Worm (Caenorhabditis elegans) whole organism, L4 larva: Measurements from ENCODE around the gene dnj-5.

Experiments used
- F10B5.3 ChIP-seq: sonication (generic microtip); optimal IDR thresholded peaks from 2 replicates; lab custom pipeline; 2016; ENCODE audit warnings: mild to moderate bottlenecking, missing genetic modification characterization, missing compliant biosample characterization
- F37D6.2 ChIP-seq: sonication (generic microtip); optimal IDR thresholded peaks from 2 replicates; lab custom pipeline; 2016; ENCODE audit warnings: mild to moderate bottlenecking, missing genetic modification characterization, missing compliant biosample characterization
- R02D3.7 ChIP-seq: fragments of 150-350 bp; sonication (generic microtip); optimal IDR thresholded peaks from 3 replicates; lab custom pipeline; 2014; ENCODE audit warnings: missing biosample characterization, missing genetic modification characterization
- T20F7.1 ChIP-seq: fragments of 200-800 bp; sonication (Bioruptor generic); optimal IDR thresholded peaks from 2 replicates; lab custom pipeline; 2018; ENCODE audit warnings: mild to moderate bottlenecking, missing genetic modification characterization, missing compliant biosample characterization
- T26A8.4 ChIP-seq: fragments of 200-800 bp; sonication (Bioruptor generic); IDR thresholded peaks from 2 replicates; pipeline ENCODE4 v1.3.6; 2022; ENCODE audit warnings: missing genetic modification characterization, missing compliant biosample characterization
- ZK546.5 ChIP-seq, 2 experiments: sonication (generic microtip); optimal IDR thresholded peaks; 2 replicates each; lab custom pipeline; 2017; ENCODE audit warnings: missing biosample characterization in 2 of 2, missing genetic modification characterization in 2 of 2
- aly-2 ChIP-seq: sonication (generic microtip); optimal IDR thresholded peaks from 2 replicates; lab custom pipeline; 2018; ENCODE audit warnings: missing biosample characterization, missing genetic modification characterization
- ama-1 ChIP-seq: fragments of 150-350 bp; optimal IDR thresholded peaks from 2 replicates; lab custom pipeline; 2014; ENCODE audit warnings: inconsistent platforms, mixed read lengths
- arid-1 ChIP-seq: fragments of 200-800 bp; sonication (Bioruptor generic); conservative IDR thresholded peaks from 2 replicates; pipeline ENCODE4 v1.3.6; 2022; ENCODE audit warnings: missing genetic modification reagents, missing genetic modification characterization, missing compliant biosample characterization
- ceh-20 ChIP-seq: fragments of 200-800 bp; sonication (Bioruptor generic); IDR thresholded peaks from 2 replicates; pipeline ENCODE4 v1.3.6; 2022; ENCODE audit warnings: missing genetic modification reagents, missing genetic modification characterization, missing compliant biosample characterization
- ceh-28 ChIP-seq: fragments of 150-350 bp; optimal IDR thresholded peaks from 2 replicates; lab custom pipeline; 2014; ENCODE audit warnings: missing biosample characterization, missing genetic modification reagents, missing genetic modification characterization
- ceh-32 ChIP-seq: sonication (generic microtip); optimal IDR thresholded peaks from 2 replicates; lab custom pipeline; 2016; ENCODE audit warnings: mild to moderate bottlenecking, missing genetic modification characterization, missing compliant biosample characterization; ENCODE audit not compliant: poor library complexity
- ceh-62 ChIP-seq: sonication (generic microtip); optimal IDR thresholded peaks from 2 replicates; lab custom pipeline; 2017; ENCODE audit warnings: missing biosample characterization, missing genetic modification characterization
- ctbp-1 ChIP-seq: fragments of 200-800 bp; sonication (Bioruptor generic); IDR thresholded peaks from 2 replicates; pipeline ENCODE4 v1.3.6; 2022; ENCODE audit warnings: missing genetic modification reagents, missing genetic modification characterization, missing compliant biosample characterization
- daf-12 ChIP-seq: fragments of 150-350 bp; optimal IDR thresholded peaks from 2 replicates; lab custom pipeline; 2014; ENCODE audit warnings: missing biosample characterization, missing genetic modification reagents, missing genetic modification characterization
- daf-19 ChIP-seq: fragments of 200-800 bp; sonication (Bioruptor generic); conservative IDR thresholded peaks from 2 replicates; pipeline ENCODE4 v1.3.6; 2022; ENCODE audit warnings: missing genetic modification characterization, missing compliant biosample characterization
- daf-8 ChIP-seq: fragments of 200-800 bp; sonication (Bioruptor generic); IDR thresholded peaks from 2 replicates; pipeline ENCODE4 v1.3.6; 2022; ENCODE audit warnings: missing genetic modification characterization, missing compliant biosample characterization
- dmd-6 ChIP-seq: fragments of 200-800 bp; sonication (Bioruptor generic); IDR thresholded peaks from 2 replicates; pipeline ENCODE4 v1.3.6; 2022; ENCODE audit warnings: missing genetic modification reagents, missing genetic modification characterization, missing compliant biosample characterization
- dmd-8 ChIP-seq: fragments of 200-800 bp; sonication (Bioruptor generic); IDR thresholded peaks from 2 replicates; pipeline ENCODE4 v1.3.6; 2022; ENCODE audit warnings: missing genetic modification characterization, missing compliant biosample characterization
- dmd-9 ChIP-seq: fragments of 200-800 bp; sonication (Bioruptor generic); IDR thresholded peaks from 2 replicates; pipeline ENCODE4 v1.3.6; 2022; ENCODE audit warnings: missing genetic modification reagents, missing genetic modification characterization, missing compliant biosample characterization
- dpl-1 ChIP-seq: fragments of 150-350 bp; optimal IDR thresholded peaks from 2 replicates; lab custom pipeline; 2014; ENCODE audit warnings: missing biosample characterization, missing genetic modification reagents, missing genetic modification characterization
- dve-1 ChIP-seq: sonication (generic microtip); optimal IDR thresholded peaks from 2 replicates; lab custom pipeline; 2017; ENCODE audit warnings: antibody characterized with exemption, mild to moderate bottlenecking, missing genetic modification characterization, missing compliant biosample characterization; ENCODE audit not compliant: insufficient read depth
- egl-27 ChIP-seq: sonication (generic microtip); optimal IDR thresholded peaks from 3 replicates; lab custom pipeline; 2017; ENCODE audit warnings: missing biosample characterization, missing genetic modification reagents, missing genetic modification characterization
- hif-1 ChIP-seq, 2 experiments: sonication (generic microtip); optimal IDR thresholded peaks; 2 replicates each; lab custom pipeline; 2016 to 2017; ENCODE audit warnings: missing compliant biosample characterization in 2 of 2, missing genetic modification characterization in 2 of 2, missing genetic modification reagents in 2 of 2, missing genotype in 2 of 2, mild to moderate bottlenecking in 1 of 2
- hlh-30 ChIP-seq: sonication (generic microtip); optimal IDR thresholded peaks from 2 replicates; lab custom pipeline; 2017; ENCODE audit warnings: antibody characterized with exemption, mild to moderate bottlenecking, missing genetic modification characterization, missing compliant biosample characterization; ENCODE audit not compliant: insufficient read depth
- hmg-1.1 ChIP-seq: fragments of 200-800 bp; sonication (Bioruptor generic); IDR thresholded peaks from 2 replicates; pipeline ENCODE4 v1.3.6; 2022; ENCODE audit warnings: missing genetic modification reagents, missing genetic modification characterization, missing compliant biosample characterization
- jun-1 ChIP-seq: fragments of 150-350 bp; optimal IDR thresholded peaks from 2 replicates; lab custom pipeline; 2014; ENCODE audit warnings: missing biosample characterization, missing genetic modification reagents, missing genetic modification characterization
- lim-7 ChIP-seq: fragments of 200-800 bp; sonication (Bioruptor generic); IDR thresholded peaks from 2 replicates; pipeline ENCODE4 v1.3.6; 2022; ENCODE audit warnings: missing genetic modification characterization, missing compliant biosample characterization
- lin-13 ChIP-seq: fragments of 150-350 bp; optimal IDR thresholded peaks from 2 replicates; lab custom pipeline; 2014; ENCODE audit warnings: missing biosample characterization, missing genetic modification reagents, missing genetic modification characterization
- lsy-2 ChIP-seq, 2 experiments: fragments of 150-350 bp in 1 of 2; sonication (generic microtip) in 1 of 2; optimal IDR thresholded peaks; 2 replicates each; lab custom pipeline; 2014 to 2017; ENCODE audit warnings: missing biosample characterization in 2 of 2, missing genetic modification characterization in 2 of 2
- madf-9 ChIP-seq: fragments of 200-800 bp; sonication (Bioruptor generic); conservative IDR thresholded peaks from 2 replicates; pipeline ENCODE4 v1.3.6; 2022; ENCODE audit warnings: missing genetic modification reagents, missing genetic modification characterization, missing compliant biosample characterization
- mep-1 ChIP-seq: fragments of 150-350 bp; sonication (generic microtip); optimal IDR thresholded peaks from 3 replicates; lab custom pipeline; 2014; ENCODE audit warnings: missing biosample characterization, missing genetic modification characterization
- mxl-3 ChIP-seq: fragments of 200-800 bp; sonication (Bioruptor generic); optimal IDR thresholded peaks from 2 replicates; lab custom pipeline; 2018; ENCODE audit warnings: mild to moderate bottlenecking, missing genetic modification characterization, missing compliant biosample characterization
- nhr-10 ChIP-seq: fragments of 150-350 bp; optimal IDR thresholded peaks from 2 replicates; lab custom pipeline; 2014; ENCODE audit warnings: missing biosample characterization, missing genetic modification characterization
- nhr-11 ChIP-seq: fragments of 150-350 bp; optimal IDR thresholded peaks from 2 replicates; lab custom pipeline; 2014; ENCODE audit warnings: missing biosample characterization, missing genetic modification characterization
- nhr-237 ChIP-seq: sonication (generic microtip); optimal IDR thresholded peaks from 2 replicates; lab custom pipeline; 2017; ENCODE audit warnings: missing biosample characterization, missing genetic modification characterization
- nhr-25 ChIP-seq: sonication (generic microtip); optimal IDR thresholded peaks from 2 replicates; lab custom pipeline; 2017; ENCODE audit warnings: missing genetic modification characterization, mild to moderate bottlenecking, missing compliant biosample characterization, antibody characterized with exemption, moderate library complexity, borderline replicate concordance; ENCODE audit not compliant: insufficient read depth
- nhr-28 ChIP-seq: fragments of 150-350 bp; optimal IDR thresholded peaks from 2 replicates; lab custom pipeline; 2014; ENCODE audit warnings: missing biosample characterization, missing genetic modification characterization
- nhr-48 ChIP-seq: sonication (generic microtip); optimal IDR thresholded peaks from 2 replicates; lab custom pipeline; 2016; ENCODE audit warnings: mild to moderate bottlenecking, missing genetic modification characterization, missing compliant biosample characterization
- pqm-1 ChIP-seq: sonication (generic microtip); optimal IDR thresholded peaks from 2 replicates; lab custom pipeline; 2017; ENCODE audit warnings: missing biosample characterization, missing genetic modification characterization
- rbr-2 ChIP-seq: sonication (generic microtip); optimal IDR thresholded peaks from 2 replicates; lab custom pipeline; 2016; ENCODE audit warnings: missing genotype, missing genetic modification characterization, missing compliant biosample characterization
- saeg-2 ChIP-seq: fragments of 200-800 bp; sonication (Bioruptor generic); IDR thresholded peaks from 2 replicates; pipeline ENCODE4 v1.3.6; 2022; ENCODE audit warnings: missing genetic modification reagents, missing genetic modification characterization, missing compliant biosample characterization
- snpc-1.2 ChIP-seq: fragments of 200-800 bp; sonication (Bioruptor generic); IDR thresholded peaks from 2 replicates; pipeline ENCODE4 v1.3.6; 2022; ENCODE audit warnings: missing genetic modification reagents, missing genetic modification characterization, missing compliant biosample characterization
- spr-1 ChIP-seq: sonication (generic microtip); optimal IDR thresholded peaks from 2 replicates; lab custom pipeline; 2016; ENCODE audit warnings: mild to moderate bottlenecking, missing genetic modification characterization, missing compliant biosample characterization
- tag-97 ChIP-seq: fragments of 200-800 bp; sonication (Bioruptor generic); IDR thresholded peaks from 2 replicates; pipeline ENCODE4 v1.3.6; 2022; ENCODE audit warnings: missing genetic modification characterization, missing compliant biosample characterization
- tra-1 ChIP-seq: fragments of 200-800 bp; sonication (Bioruptor generic); IDR thresholded peaks from 2 replicates; pipeline ENCODE4 v1.3.6; 2022; ENCODE audit warnings: missing genetic modification reagents, missing genetic modification characterization, missing compliant biosample characterization
- unc-130 ChIP-seq: sonication (generic microtip); optimal IDR thresholded peaks from 2 replicates; lab custom pipeline; 2016; ENCODE audit warnings: missing genetic modification reagents, missing genetic modification characterization, missing compliant biosample characterization
- unc-39 ChIP-seq: sonication (generic microtip); optimal IDR thresholded peaks from 2 replicates; lab custom pipeline; 2017; ENCODE audit warnings: missing biosample characterization, missing genetic modification characterization
- zag-1 ChIP-seq: fragments of 150-350 bp; optimal IDR thresholded peaks from 2 replicates; lab custom pipeline; 2014; ENCODE audit warnings: missing biosample characterization, missing genetic modification characterization
- ztf-11 ChIP-seq: fragments of 150-350 bp; optimal IDR thresholded peaks from 2 replicates; lab custom pipeline; 2014; ENCODE audit warnings: missing biosample characterization, missing genetic modification characterization
- ztf-7 ChIP-seq: fragments of 150-350 bp; optimal IDR thresholded peaks from 2 replicates; lab custom pipeline; 2014; ENCODE audit warnings: missing biosample characterization, missing genetic modification characterization

dnj-5 gene

DNA sequence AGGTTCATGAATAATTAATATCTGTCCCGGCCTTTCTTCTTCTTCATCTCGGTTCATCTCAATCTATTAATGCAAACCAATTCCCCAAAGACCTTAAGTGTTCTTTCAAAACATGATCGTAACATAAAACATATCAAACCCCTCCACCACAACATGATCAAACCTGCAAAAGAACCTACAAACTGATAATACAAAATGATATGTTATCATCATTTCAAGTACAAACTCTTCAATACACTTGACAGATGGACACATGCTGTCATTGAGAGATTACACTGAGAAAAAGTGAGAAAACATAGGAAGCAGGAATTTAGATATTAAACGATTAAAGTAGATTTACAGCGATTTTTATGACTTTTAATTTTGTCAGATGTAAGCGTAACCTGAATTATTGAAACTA lies 33.6 kb downstream of the dnj-5 start (continued):
- no peak for TF ChIP-seq jun-1 (tag; lab: Kevin White, UChicago)
- no peak for TF ChIP-seq daf-8 (GFP tag; lab: Robert Waterston, UW)
- no peak for TF ChIP-seq zag-1 (tag; lab: Kevin White, UChicago)
- no peak for TF ChIP-seq dmd-9 (GFP tag; lab: Robert Waterston, UW)
- TF ChIP-seq T20F7.1 (GFP tag; lab: Kevin White, UChicago), result peak; percentile 8
- no peak for TF ChIP-seq hif-1 (tag; optimal IDR thresholded peaks at IDR 0.05; lab: Kevin White, UChicago)
- TF ChIP-seq ZK546.5 (tag; optimal IDR thresholded peaks at IDR 0.05; lab: Kevin White, UChicago), result no peak
- no peak for TF ChIP-seq nhr-48 (tag; lab: Kevin White, UChicago)
- TF ChIP-seq daf-19 (GFP tag; lab: Robert Waterston, UW), result no peak
- TF ChIP-seq nhr-28 (tag; lab: Kevin White, UChicago), result peak; percentile 96
- TF ChIP-seq R02D3.7, result no peak
- no peak for TF ChIP-seq tag-97 (GFP tag; lab: Robert Waterston, UW)
- TF ChIP-seq ztf-7 (tag; lab: Kevin White, UChicago), result no peak
- no peak for TF ChIP-seq madf-9
- TF ChIP-seq dmd-8, result no peak
- TF ChIP-seq rbr-2 (tag; lab: Kevin White, UChicago), result no peak
- no peak for TF ChIP-seq ama-1 (lab: Kevin White, UChicago)
- TF ChIP-seq ceh-32, result no peak
- TF ChIP-seq lin-13, result no peak
- TF ChIP-seq nhr-237 (tag; lab: Kevin White, UChicago), result no peak
- TF ChIP-seq nhr-11, result no peak
- TF ChIP-seq pqm-1 (tag; lab: Kevin White, UChicago), result peak; percentile 93
- TF ChIP-seq mxl-3 (GFP tag; lab: Kevin White, UChicago), result peak; percentile 61
- TF ChIP-seq ceh-20 (GFP tag; lab: Robert Waterston, UW), result peak; percentile 35; the same call in 1 of the 2 replicates
- peak; percentile 65 for TF ChIP-seq tra-1 (GFP tag; lab: Robert Waterston, UW)
- TF ChIP-seq saeg-2 (GFP tag; lab: Robert Waterston, UW), result no peak
- peak; percentile 58 for TF ChIP-seq dve-1 (tag; lab: Kevin White, UChicago)
- no peak for TF ChIP-seq F10B5.3
- TF ChIP-seq ctbp-1 (GFP tag; lab: Robert Waterston, UW), result no peak
- TF ChIP-seq nhr-10 (tag; lab: Kevin White, UChicago), result no peak
- no peak for TF ChIP-seq dpl-1 (GFP tag; lab: Kevin White, UChicago)
- TF ChIP-seq F37D6.2 (tag; lab: Kevin White, UChicago), result no peak
- no peak for TF ChIP-seq ceh-28 (tag; lab: Kevin White, UChicago)
- peak; percentile 41 for TF ChIP-seq hlh-30 (tag; lab: Kevin White, UChicago)
- TF ChIP-seq ceh-62, result no peak
- TF ChIP-seq unc-39 (tag; lab: Kevin White, UChicago), result no peak

ce11 chrII:6823912-6824311 lies 34.2 kb downstream of the dnj-5 start:
- no peak for TF ChIP-seq unc-39 (tag; lab: Kevin White, UChicago)
- no peak for TF ChIP-seq lin-13
- TF ChIP-seq nhr-48 (tag; lab: Kevin White, UChicago), result peak; percentile 23
- TF ChIP-seq T26A8.4 (GFP tag; lab: Robert Waterston, UW), result no peak
- 0 out of 2 replicates have a peak, but pooled peaks have one; percentile 49 for TF ChIP-seq tra-1 (GFP tag; lab: Robert Waterston, UW)
- TF ChIP-seq ctbp-1 (GFP tag; lab: Robert Waterston, UW), result peak; percentile 77
- no peak for TF ChIP-seq ceh-32
- TF ChIP-seq ztf-7 (tag; lab: Kevin White, UChicago), result no peak
- TF ChIP-seq aly-2 (tag; lab: Kevin White, UChicago), result no peak
- TF ChIP-seq lsy-2 (tag; optimal IDR thresholded peaks at IDR 0.05; lab: Kevin White, UChicago), result peak in 1 of 2 experiments; percentile 67
- no peak for TF ChIP-seq unc-130 (GFP tag; lab: Kevin White, UChicago)
- TF ChIP-seq hmg-1.1 (GFP tag; lab: Robert Waterston, UW), result no peak
- TF ChIP-seq egl-27, result no peak
- TF ChIP-seq nhr-25 (tag; lab: Kevin White, UChicago), result peak; percentile 54
- TF ChIP-seq ztf-11 (tag; lab: Kevin White, UChicago), result no peak
- TF ChIP-seq daf-12, result no peak
- TF ChIP-seq mep-1 (tag; lab: Kevin White, UChicago), result peak; percentile 71
- no peak for TF ChIP-seq spr-1
- no peak for TF ChIP-seq mxl-3 (GFP tag; lab: Kevin White, UChicago)
- no peak for TF ChIP-seq snpc-1.2 (GFP tag; lab: Robert Waterston, UW)
- TF ChIP-seq dmd-6 (GFP tag; lab: Robert Waterston, UW), result peak; percentile 53
- no peak for TF ChIP-seq arid-1 (GFP tag; lab: Robert Waterston, UW)
- TF ChIP-seq ama-1 (lab: Kevin White, UChicago), result no peak
- TF ChIP-seq hif-1 (tag; optimal IDR thresholded peaks at IDR 0.05; lab: Kevin White, UChicago), result peak in 1 of 2 experiments; percentile 14
- no peak for TF ChIP-seq lim-7 (GFP tag; lab: Robert Waterston, UW)
